Fruit fly (Drosophila melanogaster) whole organism, embryonic: Measurements from ENCODE around the gene PAN3.
A peak's percentile ranks its signal among the peaks of the same experiment; 100 is the strongest.

ENCODE experiments used
- ATbp ChIP-seq: fragments of 200-800 bp; sonication (Bioruptor generic); optimal IDR thresholded peaks from 2 replicates; lab custom pipeline; 2017; ENCODE audit warnings: missing biosample characterization, mild to moderate bottlenecking, missing genetic modification characterization, missing genetic modification reagents
- B-H2 ChIP-seq: fragments of 200-800 bp; sonication (Bioruptor generic); optimal IDR thresholded peaks from 2 replicates; lab custom pipeline; 2018; ENCODE audit warnings: missing biosample characterization, mild to moderate bottlenecking, missing genetic modification characterization
- Blimp-1 ChIP-seq: fragments of 200-800 bp; sonication (Bioruptor generic); optimal IDR thresholded peaks from 3 replicates; lab custom pipeline; 2018; ENCODE audit warnings: missing biosample characterization, missing genetic modification characterization, mild to moderate bottlenecking, moderate library complexity, missing genetic modification reagents
- CG1024 ChIP-seq: fragments of 200-800 bp; sonication (Bioruptor generic); IDR thresholded peaks from 2 replicates; pipeline ENCODE4 v1.3.6; 2022; ENCODE audit warnings: missing biosample characterization, missing genetic modification characterization
- CG11723 ChIP-seq: fragments of 200-800 bp; sonication (Bioruptor generic); optimal IDR thresholded peaks from 2 replicates; lab custom pipeline; 2017; ENCODE audit warnings: missing biosample characterization, mild to moderate bottlenecking, missing genetic modification characterization
- CG14667 ChIP-seq: fragments of 200-800 bp; sonication (Bioruptor generic); IDR thresholded peaks from 2 replicates; pipeline ENCODE4 v1.3.6; 2022; ENCODE audit warnings: missing biosample characterization, missing genetic modification characterization
- CG14710 ChIP-seq: fragments of 200-800 bp; sonication (Bioruptor generic); optimal IDR thresholded peaks from 3 replicates; lab custom pipeline; 2019; ENCODE audit warnings: missing biosample characterization, mild to moderate bottlenecking, missing genetic modification characterization, moderate library complexity
- CG15479 ChIP-seq: fragments of 200-800 bp; sonication (Bioruptor generic); optimal IDR thresholded peaks from 3 replicates; lab custom pipeline; 2019; ENCODE audit warnings: missing biosample characterization, mild to moderate bottlenecking, missing genetic modification characterization, moderate library complexity
- CG16779 ChIP-seq: fragments of 200-800 bp; sonication (Bioruptor generic); IDR thresholded peaks from 2 replicates; pipeline ENCODE4 v1.3.6; 2022; ENCODE audit warnings: missing biosample characterization, missing genetic modification characterization
- CG2120 ChIP-seq: fragments of 200-800 bp; sonication (Bioruptor generic); optimal IDR thresholded peaks from 3 replicates; lab custom pipeline; 2016; ENCODE audit warnings: missing biosample characterization, missing genetic modification characterization
- CG2678 ChIP-seq: fragments of 200-800 bp; sonication (Bioruptor generic); optimal IDR thresholded peaks from 3 replicates; lab custom pipeline; 2019; ENCODE audit warnings: missing biosample characterization, mild to moderate bottlenecking, missing genetic modification characterization, moderate library complexity
- CG2712 ChIP-seq: fragments of 200-800 bp; optimal IDR thresholded peaks from 3 replicates; lab custom pipeline; 2019; ENCODE audit warnings: missing biosample characterization, mild to moderate bottlenecking, missing genetic modification characterization, moderate library complexity
- CG32532 ChIP-seq: fragments of 200-800 bp; sonication (Bioruptor generic); IDR thresholded peaks from 2 replicates; pipeline ENCODE4 v1.3.6; 2022; ENCODE audit warnings: missing biosample characterization, missing genetic modification characterization
- CG3281 ChIP-seq: fragments of 200-800 bp; sonication (Bioruptor generic); optimal IDR thresholded peaks from 3 replicates; lab custom pipeline; 2017; ENCODE audit warnings: missing biosample characterization, mild to moderate bottlenecking, missing genetic modification characterization
- CG4404 ChIP-seq: fragments of 200-800 bp; sonication (Bioruptor generic); IDR thresholded peaks from 2 replicates; pipeline ENCODE4 v1.3.6; 2022; ENCODE audit warnings: missing biosample characterization, missing genetic modification characterization
- CG7786 ChIP-seq: fragments of 200-800 bp; sonication (Bioruptor generic); optimal IDR thresholded peaks from 2 replicates; lab custom pipeline; 2016; ENCODE audit warnings: missing biosample characterization, missing genetic modification characterization
- CG9215 ChIP-seq: fragments of 200-800 bp; sonication (Bioruptor generic); IDR thresholded peaks from 2 replicates; pipeline ENCODE4 v1.3.6; 2022; ENCODE audit warnings: missing biosample characterization, missing genetic modification characterization
- Camta ChIP-seq: fragments of 200-800 bp; sonication (Bioruptor generic); optimal IDR thresholded peaks from 2 replicates; lab custom pipeline; 2016; ENCODE audit warnings: missing biosample characterization, missing genetic modification characterization
- CoRest ChIP-seq: fragments of 200-800 bp; sonication (Bioruptor generic); optimal IDR thresholded peaks from 3 replicates; lab custom pipeline; 2018; ENCODE audit warnings: missing biosample characterization, mild to moderate bottlenecking, missing genetic modification characterization, moderate library complexity
- Doc3 ChIP-seq: fragments of 200-800 bp; sonication (Bioruptor generic); IDR thresholded peaks from 3 replicates; pipeline ENCODE4 v1.3.6; 2022; ENCODE audit warnings: missing biosample characterization, missing genetic modification characterization; ENCODE audit not compliant: partially characterized antibody
- Drgx ChIP-seq: fragments of 200-800 bp; sonication (Bioruptor generic); IDR thresholded peaks from 2 replicates; pipeline ENCODE4 v1.3.6; 2022; ENCODE audit warnings: missing biosample characterization, missing genetic modification characterization
- Ets65A ChIP-seq: fragments of 200-800 bp; sonication (Bioruptor generic); peaks from one replicate; lab custom pipeline; 2016; ENCODE audit warnings: missing biosample characterization, missing genetic modification characterization
- Gug ChIP-seq: fragments of 200-800 bp; sonication (Bioruptor generic); IDR thresholded peaks from 4 replicates; pipeline ENCODE4 v1.3.6; 2022; ENCODE audit warnings: missing biosample characterization, missing genetic modification characterization
- Jarid2 ChIP-seq: fragments of 200-800 bp; sonication (Bioruptor generic); optimal IDR thresholded peaks from 3 replicates; lab custom pipeline; 2017; ENCODE audit warnings: mild to moderate bottlenecking, missing biosample characterization, missing genetic modification reagents, missing genetic modification characterization
- Nf-YB ChIP-seq: fragments of 200-800 bp; sonication (Bioruptor generic); optimal IDR thresholded peaks from 3 replicates; lab custom pipeline; 2019; ENCODE audit warnings: missing biosample characterization, mild to moderate bottlenecking, missing genetic modification characterization, moderate library complexity
- Oli ChIP-seq: fragments of 200-800 bp; sonication (Bioruptor generic); optimal IDR thresholded peaks from 2 replicates; lab custom pipeline; 2018; ENCODE audit warnings: missing biosample characterization, mild to moderate bottlenecking, missing genetic modification characterization, moderate library complexity
- Poxn ChIP-seq: fragments of 200-800 bp; sonication (Bioruptor generic); IDR thresholded peaks from 2 replicates; pipeline ENCODE4 v1.3.6; 2022; ENCODE audit warnings: missing biosample characterization, missing genetic modification characterization
- Rfx ChIP-seq: fragments of 200-800 bp; sonication (Bioruptor generic); IDR thresholded peaks from 2 replicates; pipeline ENCODE4 v1.3.6; 2022; ENCODE audit warnings: missing biosample characterization, missing genetic modification characterization
- Sox100B ChIP-seq: fragments of 200-800 bp; sonication (Bioruptor generic); optimal IDR thresholded peaks from 3 replicates; lab custom pipeline; 2018; ENCODE audit warnings: missing biosample characterization, mild to moderate bottlenecking, missing genetic modification characterization
- Sox102F ChIP-seq: fragments of 200-800 bp; sonication (Bioruptor generic); optimal IDR thresholded peaks from 2 replicates; lab custom pipeline; 2018; ENCODE audit warnings: missing biosample characterization, mild to moderate bottlenecking, missing genetic modification characterization, moderate library complexity
- abd-A ChIP-seq: fragments of 200-800 bp; sonication (Bioruptor generic); optimal IDR thresholded peaks from 3 replicates; lab custom pipeline; 2019; ENCODE audit warnings: missing biosample characterization, mild to moderate bottlenecking, missing genetic modification characterization, moderate library complexity
- bsh ChIP-seq, 2 experiments: fragments of 200-800 bp; sonication (Bioruptor generic); optimal IDR thresholded peaks; 2 replicates each; lab custom pipeline; 2017 to 2018; ENCODE audit warnings: mild to moderate bottlenecking in 2 of 2, missing biosample characterization in 2 of 2, missing genetic modification characterization in 2 of 2, moderate library complexity in 1 of 2
- gem ChIP-seq: fragments of 200-800 bp; sonication (Bioruptor generic); optimal IDR thresholded peaks from 2 replicates; lab custom pipeline; 2019; ENCODE audit warnings: missing biosample characterization, mild to moderate bottlenecking, missing genetic modification characterization, moderate library complexity
- grau ChIP-seq: fragments of 200-800 bp; optimal IDR thresholded peaks from 3 replicates; lab custom pipeline; 2019; ENCODE audit warnings: missing biosample characterization, mild to moderate bottlenecking, missing genetic modification characterization, moderate library complexity
- h ChIP-seq: fragments of >200 bp; optimal IDR thresholded peaks from 2 replicates; lab custom pipeline; 2017
- lilli ChIP-seq: fragments of 200-800 bp; sonication (Bioruptor generic); optimal IDR thresholded peaks from 3 replicates; lab custom pipeline; 2016; ENCODE audit warnings: missing biosample characterization, missing genetic modification characterization
- maf-S ChIP-seq: fragments of 200-800 bp; sonication (Bioruptor generic); optimal IDR thresholded peaks from 2 replicates; lab custom pipeline; 2016; ENCODE audit warnings: missing biosample characterization, missing genetic modification characterization
- mirr ChIP-seq: fragments of 200-800 bp; sonication (Bioruptor generic); optimal IDR thresholded peaks from 3 replicates; lab custom pipeline; 2018; ENCODE audit warnings: missing biosample characterization, mild to moderate bottlenecking, missing genetic modification characterization
- pho ChIP-seq: fragments of 200-800 bp; sonication (Bioruptor generic); optimal IDR thresholded peaks from 2 replicates; lab custom pipeline; 2016; ENCODE audit warnings: missing biosample characterization, missing genetic modification characterization
- pzg ChIP-seq: fragments of 200-800 bp; sonication (Bioruptor generic); optimal IDR thresholded peaks from 3 replicates; lab custom pipeline; 2018; ENCODE audit warnings: missing biosample characterization, mild to moderate bottlenecking, missing genetic modification characterization, moderate library complexity
- row ChIP-seq: fragments of 200-800 bp; sonication (Bioruptor generic); IDR thresholded peaks from 3 replicates; pipeline ENCODE4 v1.3.6; 2022; ENCODE audit warnings: missing biosample characterization, missing genetic modification characterization
- schlank ChIP-seq: fragments of 200-800 bp; sonication (Bioruptor generic); optimal IDR thresholded peaks from 2 replicates; lab custom pipeline; 2018; ENCODE audit warnings: missing biosample characterization, mild to moderate bottlenecking, missing genetic modification characterization
- sens ChIP-seq: fragments of 200-800 bp; sonication (Bioruptor generic); peaks from one replicate; lab custom pipeline; 2016; ENCODE audit warnings: missing biosample characterization, missing genetic modification characterization
- slbo ChIP-seq: fragments of 200-800 bp; sonication (Bioruptor generic); IDR thresholded peaks from 2 replicates; pipeline ENCODE4 v1.3.6; 2022; ENCODE audit warnings: missing biosample characterization, missing genetic modification characterization
- sqz ChIP-seq: fragments of 200-800 bp; sonication (Bioruptor generic); optimal IDR thresholded peaks from 3 replicates; lab custom pipeline; 2018; ENCODE audit warnings: missing biosample characterization, mild to moderate bottlenecking, missing genetic modification characterization
- tap ChIP-seq: fragments of 200-800 bp; optimal IDR thresholded peaks from 3 replicates; lab custom pipeline; 2019; ENCODE audit warnings: missing biosample characterization, mild to moderate bottlenecking, missing genetic modification characterization, moderate library complexity
- tin ChIP-seq: fragments of 200-800 bp; sonication (Bioruptor generic); optimal IDR thresholded peaks from 3 replicates; lab custom pipeline; 2016; ENCODE audit warnings: missing biosample characterization, missing genetic modification characterization
- unc-4 ChIP-seq: fragments of 200-800 bp; sonication (Bioruptor generic); IDR thresholded peaks from 2 replicates; pipeline ENCODE4 v1.3.6; 2022; ENCODE audit warnings: missing biosample characterization, missing genetic modification characterization; ENCODE audit not compliant: partially characterized antibody

The PAN3 gene

dm6 chr3L:3102506-3103023 lies 31.6 kb downstream of the PAN3 start (continued):
- TF ChIP-seq CG15479 (GFP tag; lab: Kevin White, UChicago), result no peak
- TF ChIP-seq maf-S, result no peak
- TF ChIP-seq Camta (GFP tag; lab: Kevin White, UChicago), result no peak
- no peak for TF ChIP-seq ATbp (GFP tag; lab: Kevin White, UChicago)
- TF ChIP-seq pzg (GFP tag; lab: Kevin White, UChicago), result no peak
- no peak for TF ChIP-seq Oli (tag; lab: Kevin White, UChicago)
- no peak for TF ChIP-seq CG1024 (GFP tag; lab: Robert Waterston, UW)
- no peak for TF ChIP-seq pho
- TF ChIP-seq abd-A (tag; lab: Kevin White, UChicago), result peak; percentile 97
- TF ChIP-seq Doc3 (GFP tag; lab: Robert Waterston, UW), result no peak
- TF ChIP-seq mirr (GFP tag; lab: Kevin White, UChicago), result no peak
- no peak for TF ChIP-seq CG7786 (GFP tag; lab: Kevin White, UChicago)

dm6 chr3L:3105531-3105930 lies 34.6 kb downstream of the PAN3 start:
- peak; percentile 51 for TF ChIP-seq Ets65A
- no peak for TF ChIP-seq Gug (GFP tag; lab: Robert Waterston, UW)
- TF ChIP-seq, all 482 proteins: peak for 1

dm6 chr3L:3106146-3106545 lies 35.2 kb downstream of the PAN3 start:
- TF ChIP-seq CG3281 (GFP tag; lab: Kevin White, UChicago) (no peak), Jarid2 (GFP tag; lab: Kevin White, UChicago) (no peak), CG11723 (GFP tag; lab: Kevin White, UChicago) (no peak), schlank (tag; lab: Kevin White, UChicago) (no peak), tap (tag; lab: Kevin White, UChicago) (no peak), grau (tag; lab: Kevin White, UChicago) (peak; percentile 13), gem (tag; lab: Kevin White, UChicago) (peak; percentile 38), CG9215 (GFP tag; lab: Robert Waterston, UW) (peak; percentile 28; the same call in 1 of the 2 replicates), Nf-YB (GFP tag; lab: Kevin White, UChicago) (no peak), CG16779 (GFP tag; lab: Robert Waterston, UW) (no peak), Sox102F (GFP tag; lab: Kevin White, UChicago) (no peak), tin (GFP tag; lab: Kevin White, UChicago) (no peak), sens (GFP tag; lab: Kevin White, UChicago) (peak; percentile 36), CG2678 (tag; lab: Kevin White, UChicago) (peak; percentile 16), unc-4 (GFP tag; lab: Robert Waterston, UW) (no peak), sqz (GFP tag; lab: Kevin White, UChicago) (peak; percentile 36), h (lab: Kevin White, UChicago) (no peak), CG4404 (no peak), lilli (GFP tag; lab: Kevin White, UChicago) (peak; percentile 5), CG14667 (GFP tag; lab: Robert Waterston, UW) (0 out of 2 replicates have a peak, but pooled peaks have one; percentile 4), row (GFP tag; lab: Robert Waterston, UW) (peak; percentile 28; the same call in 2 of the 3 replicates), Poxn (GFP tag; lab: Robert Waterston, UW) (no peak), CG32532 (GFP tag; lab: Robert Waterston, UW) (0 out of 2 replicates have a peak, but pooled peaks have one; percentile 33), CG14710 (no peak), CG2712 (peak; percentile 8), Sox100B (GFP tag; lab: Kevin White, UChicago) (no peak), Drgx (GFP tag; lab: Robert Waterston, UW) (peak; percentile 45; the same call in 1 of the 2 replicates), slbo (GFP tag; lab: Robert Waterston, UW) (peak; percentile 27), Blimp-1 (GFP tag; lab: Kevin White, UChicago) (peak; percentile 10), bsh (GFP tag; optimal IDR thresholded peaks at IDR 0.05; lab: Kevin White, UChicago) (peak in 1 of 2 experiments; percentile 41), Rfx (GFP tag; lab: Robert Waterston, UW) (peak; percentile 13; the same call in 1 of the 2 replicates), B-H2 (GFP tag; lab: Kevin White, UChicago) (no peak), CG2120 (peak; percentile 8), CoRest (tag; lab: Kevin White, UChicago) (no peak)
